Worm (Caenorhabditis elegans): ENCODE results near the gene spe-42.

spe-42 gene

DNA sequence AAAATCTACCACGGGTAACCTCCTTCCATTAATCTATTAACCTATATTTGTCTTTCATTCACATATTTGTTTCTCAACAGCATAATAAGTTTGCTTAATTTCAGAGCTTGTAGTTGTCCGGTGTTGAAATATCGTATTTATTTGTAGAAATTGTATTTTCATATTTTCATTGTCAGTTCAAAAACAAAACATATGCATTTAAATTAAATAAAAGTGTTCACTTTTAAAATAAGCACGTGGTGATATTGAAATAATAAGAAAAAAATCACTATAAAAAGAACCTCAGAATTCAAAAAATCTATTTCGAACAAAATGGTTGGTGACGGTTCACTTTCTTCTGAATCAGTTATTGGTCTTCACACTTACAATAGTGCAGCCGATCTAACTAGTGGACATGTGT, 21.8 kb upstream of the spe-42 start, which contains the start of gene T04F3.3:
T04F3.3 (plus strand) TSS at position 301 of the 400 bp plus-strand sequence.
- no peak for TF ChIP-seq unc-3 (GFP tag; conservative IDR thresholded peaks at IDR 0.05)
- no peak for TF ChIP-seq unc-3 (tag; optimal IDR thresholded peaks at IDR 0.05)

- TF ChIP-seq ceh-24 (tag; optimal IDR thresholded peaks at IDR 0.05), result no peak
- no peak for TF ChIP-seq madf-2 (tag; optimal IDR thresholded peaks at IDR 0.05)
- TF ChIP-seq unc-3 (GFP tag; conservative IDR thresholded peaks at IDR 0.05), result no peak
- TF ChIP-seq unc-3 (tag; optimal IDR thresholded peaks at IDR 0.05), result no peak
- no peak for TF ChIP-seq ama-1 (optimal IDR thresholded peaks at IDR 0.05)
- no peak for TF ChIP-seq sdc-2 (tag; optimal IDR thresholded peaks at IDR 0.05)
- no peak for TF ChIP-seq ref-2 (tag; optimal IDR thresholded peaks at IDR 0.05)
- TF ChIP-seq pha-2 (tag; optimal IDR thresholded peaks at IDR 0.05), result no peak
- TF ChIP-seq fkh-10 (GFP tag; optimal IDR thresholded peaks at IDR 0.05), result no peak
- TF ChIP-seq zip-5 (tag; optimal IDR thresholded peaks at IDR 0.05), result no peak
- TF ChIP-seq Y22D7AL.16 (tag; optimal IDR thresholded peaks at IDR 0.05), result no peak
- no peak for TF ChIP-seq lin-11 (tag; optimal IDR thresholded peaks at IDR 0.05)
Observed at ce11 chrV:11757358-11757757, 20.6 kb upstream of the spe-42 start, which contains the start of gene smoc-1. Gene smoc-1, plus strand, starts transcription at chrV:11757658.

- TF ChIP-seq hlh-15 (tag; optimal IDR thresholded peaks at IDR 0.05), result no peak
- no peak for TF ChIP-seq syd-9 (tag; optimal IDR thresholded peaks at IDR 0.05)
- TF ChIP-seq elt-2 (tag; optimal IDR thresholded peaks at IDR 0.05), result no peak
- no peak for TF ChIP-seq fkh-6 (tag; optimal IDR thresholded peaks at IDR 0.05)
- no peak for TF ChIP-seq tbx-2 (tag; optimal IDR thresholded peaks at IDR 0.05)
- TF ChIP-seq C08G9.2 (tag; optimal IDR thresholded peaks at IDR 0.05), result no peak
- TF ChIP-seq dve-1 (tag; optimal IDR thresholded peaks at IDR 0.05), result no peak
- no peak for TF ChIP-seq unc-3 (GFP tag; conservative IDR thresholded peaks at IDR 0.05)
- no peak for TF ChIP-seq unc-3 (tag; optimal IDR thresholded peaks at IDR 0.05)
- no peak for TF ChIP-seq ceh-30 (tag; optimal IDR thresholded peaks at IDR 0.05)
- TF ChIP-seq sdc-2 (tag; optimal IDR thresholded peaks at IDR 0.05), result no peak
- TF ChIP-seq unc-55 (GFP tag; optimal IDR thresholded peaks at IDR 0.05), result no peak
- no peak for TF ChIP-seq ceh-45 (GFP tag; IDR thresholded peaks at IDR 0.05)
- no peak for TF ChIP-seq ceh-9 (tag; optimal IDR thresholded peaks at IDR 0.05)
- no peak for TF ChIP-seq nfya-1 (tag; optimal IDR thresholded peaks at IDR 0.05)
- no peak for TF ChIP-seq ceh-24 (tag; optimal IDR thresholded peaks at IDR 0.05)
- TF ChIP-seq pros-1 (tag; optimal IDR thresholded peaks at IDR 0.05), result no peak
- TF ChIP-seq K02D7.2 (tag; optimal IDR thresholded peaks at IDR 0.05), result no peak
- no peak for TF ChIP-seq ceh-6 (GFP tag; optimal IDR thresholded peaks at IDR 0.05)
Observed at ce11 chrV:11755848-11756247, 19.1 kb upstream of the spe-42 start.

DNA sequence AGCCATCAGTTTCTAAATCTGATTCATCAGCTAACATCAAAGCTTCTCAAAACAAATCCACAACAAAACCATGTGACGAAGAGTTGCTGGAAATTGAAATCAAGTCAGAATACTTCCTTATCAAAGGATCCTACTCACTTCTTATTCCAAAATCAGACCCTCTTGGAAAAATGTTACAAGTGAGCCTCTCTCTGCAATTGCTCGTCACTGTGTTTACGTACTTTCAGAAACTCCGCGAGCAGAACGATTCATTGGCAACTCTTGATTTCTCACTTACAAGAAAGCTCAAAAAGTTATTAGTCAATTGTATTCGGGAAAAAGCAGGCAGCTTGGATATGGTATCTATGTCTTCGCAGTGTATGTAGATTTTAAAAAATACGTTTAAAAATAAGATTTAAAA, 14.7 kb upstream of the spe-42 start:
- TF ChIP-seq ceh-6 (GFP tag; optimal IDR thresholded peaks at IDR 0.05) (no peak), F13H6.1 (tag; optimal IDR thresholded peaks at IDR 0.05) (no peak)

- TF ChIP-seq ceh-24 (tag; optimal IDR thresholded peaks at IDR 0.05) (no peak), hlh-15 (tag; optimal IDR thresholded peaks at IDR 0.05) (no peak), dve-1 (tag; optimal IDR thresholded peaks at IDR 0.05) (no peak), madf-2 (tag; optimal IDR thresholded peaks at IDR 0.05) (no peak), ceh-48 (tag; optimal IDR thresholded peaks at IDR 0.05) (no peak), dmd-4 (tag; optimal IDR thresholded peaks at IDR 0.05; ENCODE audit: borderline replicate concordance) (no peak), npax-4 (tag; optimal IDR thresholded peaks at IDR 0.05) (no peak), lim-6 (tag; optimal IDR thresholded peaks at IDR 0.05) (no peak), ceh-34 (tag; optimal IDR thresholded peaks at IDR 0.05) (no peak), eyg-1 (tag; optimal IDR thresholded peaks at IDR 0.05) (no peak), rnt-1 (tag; optimal IDR thresholded peaks at IDR 0.05) (no peak), sox-4 (tag; optimal IDR thresholded peaks at IDR 0.05) (no peak), pha-2 (tag; optimal IDR thresholded peaks at IDR 0.05) (no peak), tbx-2 (tag; optimal IDR thresholded peaks at IDR 0.05) (no peak), ceh-6 (GFP tag; optimal IDR thresholded peaks at IDR 0.05) (no peak), unc-86 (tag; optimal IDR thresholded peaks at IDR 0.05) (no peak), hlh-6 (tag; optimal IDR thresholded peaks at IDR 0.05) (no peak), ceh-31 (tag; optimal IDR thresholded peaks at IDR 0.05) (no peak)
Observed at ce11 chrV:11741078-11741477, 4.3 kb upstream of the spe-42 start.

Measured in whole organism, late embryonic.